Worm (Caenorhabditis elegans): Measurements from ENCODE around the gene col-131.

col-131 gene

ce11 chrIV:13026762-13027161, 40.3 kb downstream of the col-131 start (continued):
- peak; percentile 85 for TF ChIP-seq aha-1 (tag)

- TF ChIP-seq pqm-1 (tag; optimal IDR thresholded peaks at IDR 0.05) (no peak), unc-62 (GFP tag; optimal IDR thresholded peaks at IDR 0.05 in 1 of 2) (peak in 1 of 2 experiments; percentile 57), unc-62 (tag; optimal IDR thresholded peaks at IDR 0.05) (no peak), hlh-11 (tag; optimal IDR thresholded peaks at IDR 0.05) (no peak), lsy-2 (tag; optimal IDR thresholded peaks at IDR 0.05) (peak; percentile 30 to 57), hif-1 (tag; optimal IDR thresholded peaks at IDR 0.05) (peak in 1 of 2 experiments; percentile 29), attf-4 (tag; optimal IDR thresholded peaks at IDR 0.05) (no peak), daf-19 (GFP tag; conservative IDR thresholded peaks at IDR 0.05) (no peak), F10B5.3 (tag; optimal IDR thresholded peaks at IDR 0.05) (no peak), set-16 (GFP tag; IDR thresholded peaks at IDR 0.05) (peak; percentile 42; the same call in 1 of the 2 replicates), saeg-2 (GFP tag; IDR thresholded peaks at IDR 0.05) (no peak), hmg-1.1 (GFP tag; IDR thresholded peaks at IDR 0.05) (peak; percentile 46; the same call in 1 of the 2 replicates), tag-97 (GFP tag; IDR thresholded peaks at IDR 0.05) (no peak), mes-2 (tag; optimal IDR thresholded peaks at IDR 0.05; ENCODE audit: poor library complexity, severe bottlenecking) (peak; percentile 32), lin-38 (GFP tag; IDR thresholded peaks at IDR 0.05) (no peak), ceh-62 (tag; optimal IDR thresholded peaks at IDR 0.05) (no peak), T20F7.1 (GFP tag; optimal IDR thresholded peaks at IDR 0.05) (no peak), nhr-11 (tag; optimal IDR thresholded peaks at IDR 0.05) (no peak), egl-43 (GFP tag; IDR thresholded peaks at IDR 0.05) (no peak), dmd-9 (GFP tag; IDR thresholded peaks at IDR 0.05) (no peak), ceh-32 (tag; optimal IDR thresholded peaks at IDR 0.05; ENCODE audit: poor library complexity) (no peak), aha-1 (tag) (peak; percentile 90), zip-11 (GFP tag; IDR thresholded peaks at IDR 0.05) (no peak), egl-27 (tag; optimal IDR thresholded peaks at IDR 0.05) (no peak), hlh-30 (tag; optimal IDR thresholded peaks at IDR 0.05; ENCODE audit: insufficient read depth) (peak; percentile 17), rbr-2 (tag; optimal IDR thresholded peaks at IDR 0.05) (peak; percentile 29), mdl-1 (tag; optimal IDR thresholded peaks at IDR 0.05) (peak in 1 of 2 experiments; percentile 62), ctbp-1 (GFP tag; IDR thresholded peaks at IDR 0.05) (0 out of 2 replicates have a peak, but pooled peaks have one; percentile 33), F37D6.2 (tag; optimal IDR thresholded peaks at IDR 0.05) (peak; percentile 11), ces-1 (GFP tag; optimal IDR thresholded peaks at IDR 0.05) (peak; percentile 14), snpc-1.2 (GFP tag; IDR thresholded peaks at IDR 0.05) (no peak), mep-1 (tag; optimal IDR thresholded peaks at IDR 0.05) (peak; percentile 61)
These were observed 41.2 kb downstream of the col-131 start for ce11 chrIV:13025853-13026343.

- TF ChIP-seq nhr-10 (tag; optimal IDR thresholded peaks at IDR 0.05): no peak
- TF ChIP-seq zip-2 (tag; optimal IDR thresholded peaks at IDR 0.05): no peak
- TF ChIP-seq fos-1 (tag; optimal IDR thresholded peaks at IDR 0.05): no peak
- no peak for TF ChIP-seq lin-1 (GFP tag; IDR thresholded peaks at IDR 0.05)
- TF ChIP-seq hmg-1.1 (GFP tag; IDR thresholded peaks at IDR 0.05): 0 out of 2 replicates have a peak, but pooled peaks have one; percentile 12
- peak; percentile 83 for TF ChIP-seq set-16 (GFP tag; IDR thresholded peaks at IDR 0.05)
- peak; percentile 63 for TF ChIP-seq aha-1 (tag)
- no peak for TF ChIP-seq nhr-11 (tag; optimal IDR thresholded peaks at IDR 0.05)
- TF ChIP-seq lin-39 (tag; optimal IDR thresholded peaks at IDR 0.05): no peak
- no peak for TF ChIP-seq lin-13 (GFP tag; optimal IDR thresholded peaks at IDR 0.05)
- 0 out of 2 replicates have a peak, but pooled peaks have one; percentile 26 for TF ChIP-seq egl-43 (GFP tag; IDR thresholded peaks at IDR 0.05)
- no peak for TF ChIP-seq cey-2 (tag; optimal IDR thresholded peaks at IDR 0.05; ENCODE audit: borderline replicate concordance, insufficient read depth)
- TF ChIP-seq R02D3.7 (tag; optimal IDR thresholded peaks at IDR 0.05): no peak
- TF ChIP-seq lin-38 (GFP tag; IDR thresholded peaks at IDR 0.05): no peak
These were observed 44.2 kb downstream of the col-131 start for ce11 chrIV:13022892-13023291.
